Worm (Caenorhabditis elegans) whole organism, young adult: Measurements from ENCODE around the gene txt-13.

Source experiments
- C06A6.2 ChIP-seq: fragments of 200-800 bp; sonication (Bioruptor generic); conservative IDR thresholded peaks from 2 replicates; pipeline ENCODE4 v1.3.6; 2022; ENCODE audit warnings: missing genetic modification characterization, missing compliant biosample characterization
- F22D6.2 ChIP-seq: sonication (generic microtip); optimal IDR thresholded peaks from 2 replicates; lab custom pipeline; 2016; ENCODE audit warnings: mild to moderate bottlenecking, missing genetic modification characterization, missing compliant biosample characterization
- F33H1.4 ChIP-seq: fragments of 200-800 bp; sonication (Bioruptor generic); IDR thresholded peaks from 2 replicates; pipeline ENCODE4 v1.3.6; 2022; ENCODE audit warnings: missing genetic modification reagents, missing genetic modification characterization, missing compliant biosample characterization
- F39B2.1 ChIP-seq: fragments of 200-800 bp; sonication (Bioruptor generic); IDR thresholded peaks from 2 replicates; pipeline ENCODE4 v1.3.6; 2022; ENCODE audit warnings: missing genetic modification reagents, missing genetic modification characterization, missing compliant biosample characterization
- F52B5.7 ChIP-seq: sonication (generic microtip); optimal IDR thresholded peaks from 2 replicates; lab custom pipeline; 2016; ENCODE audit warnings: mild to moderate bottlenecking, missing genetic modification characterization, missing compliant biosample characterization
- F55B11.4 ChIP-seq: sonication (generic microtip); optimal IDR thresholded peaks from 2 replicates; lab custom pipeline; 2016; ENCODE audit warnings: missing compliant biosample characterization, missing genetic modification characterization, borderline replicate concordance; ENCODE audit not compliant: insufficient read depth
- ZK185.1 ChIP-seq: sonication (generic microtip); optimal IDR thresholded peaks from 2 replicates; lab custom pipeline; 2016; ENCODE audit warnings: mild to moderate bottlenecking, missing genetic modification characterization, missing compliant biosample characterization; ENCODE audit not compliant: poor library complexity, severe bottlenecking
- akir-1 ChIP-seq: fragments of 200-800 bp; sonication (Bioruptor generic); optimal IDR thresholded peaks from 2 replicates; lab custom pipeline; 2018; ENCODE audit warnings: mild to moderate bottlenecking, missing genetic modification characterization, moderate library complexity, missing compliant biosample characterization
- ama-1 ChIP-seq, 3 experiments: fragments of 150-350 bp in 1 of 3; sonication (generic microtip) in 2 of 3; optimal IDR thresholded peaks; 2 replicates each; lab custom pipeline; 2014 to 2018; ENCODE audit warnings: missing biosample characterization in 2 of 3, missing genetic modification characterization in 2 of 3, missing genetic modification reagents in 2 of 3
- atf-7 ChIP-seq: sonication (generic microtip); optimal IDR thresholded peaks from 2 replicates; lab custom pipeline; 2017; ENCODE audit warnings: mild to moderate bottlenecking, missing genetic modification characterization, missing compliant biosample characterization
- attf-3 ChIP-seq: fragments of 200-800 bp; sonication (Bioruptor generic); conservative IDR thresholded peaks from 2 replicates; pipeline ENCODE4 v1.3.6; 2022; ENCODE audit warnings: missing genetic modification reagents, missing genetic modification characterization, missing compliant biosample characterization
- cebp-1 ChIP-seq, 2 experiments: fragments of 200-800 bp in 1 of 2; sonication (Bioruptor generic) in 1 of 2; sonication (generic microtip) in 1 of 2; IDR thresholded peaks in 1 of 2; optimal IDR thresholded peaks in 1 of 2; 2 replicates each; pipeline versions ENCODE4 v1.3.6 to Lab custom; 2017 to 2022; ENCODE audit warnings: missing compliant biosample characterization in 2 of 2, missing genetic modification characterization in 2 of 2, mild to moderate bottlenecking in 1 of 2, missing genetic modification reagents in 1 of 2, moderate library complexity in 1 of 2
- ceh-91 ChIP-seq: fragments of 200-800 bp; sonication (Bioruptor generic); IDR thresholded peaks from 2 replicates; pipeline ENCODE4 v1.3.6; 2022; ENCODE audit warnings: missing genetic modification reagents, missing genetic modification characterization, missing compliant biosample characterization
- dox-1 ChIP-seq: fragments of 200-800 bp; sonication (Bioruptor generic); IDR thresholded peaks from 2 replicates; pipeline ENCODE4 v1.3.6; 2022; ENCODE audit warnings: missing genetic modification reagents, missing genetic modification characterization, missing compliant biosample characterization
- dpff-1 ChIP-seq: sonication (generic microtip); optimal IDR thresholded peaks from 2 replicates; lab custom pipeline; 2017; ENCODE audit warnings: mild to moderate bottlenecking, missing genetic modification characterization, missing compliant biosample characterization
- dpl-1 ChIP-seq: fragments of 150-350 bp; optimal IDR thresholded peaks from 2 replicates; lab custom pipeline; 2014; ENCODE audit warnings: missing biosample characterization, missing genetic modification reagents, missing genetic modification characterization
- efl-1 ChIP-seq: fragments of 150-350 bp; optimal IDR thresholded peaks from 2 replicates; lab custom pipeline; 2014; ENCODE audit warnings: missing biosample characterization, missing genetic modification reagents, missing genetic modification characterization
- ets-4 ChIP-seq: fragments of 200-800 bp; sonication (Bioruptor generic); optimal IDR thresholded peaks from 2 replicates; lab custom pipeline; 2018; ENCODE audit warnings: mild to moderate bottlenecking, missing genetic modification characterization, missing compliant biosample characterization
- hlh-26 ChIP-seq: fragments of 200-800 bp; sonication (Bioruptor generic); conservative IDR thresholded peaks from 2 replicates; pipeline ENCODE4 v1.3.6; 2022; ENCODE audit warnings: missing genetic modification reagents, missing genetic modification characterization, missing compliant biosample characterization
- hmg-1.2 ChIP-seq: fragments of 200-800 bp; sonication (Bioruptor generic); IDR thresholded peaks from 2 replicates; pipeline ENCODE4 v1.3.6; 2022; ENCODE audit warnings: missing genetic modification reagents, missing genetic modification characterization, missing compliant biosample characterization
- hrde-1 ChIP-seq: sonication (generic microtip); optimal IDR thresholded peaks from 2 replicates; lab custom pipeline; 2016; ENCODE audit warnings: missing genetic modification characterization, mild to moderate bottlenecking, missing compliant biosample characterization, moderate library complexity, missing genotype, missing genetic modification reagents, borderline replicate concordance
- lag-1 ChIP-seq: fragments of 200-800 bp; sonication (Bioruptor generic); IDR thresholded peaks from 2 replicates; pipeline ENCODE4 v1.3.6; 2022; ENCODE audit warnings: missing genetic modification reagents, missing genetic modification characterization, missing compliant biosample characterization
- lin-40 ChIP-seq: sonication (generic microtip); optimal IDR thresholded peaks from 2 replicates; lab custom pipeline; 2016; ENCODE audit warnings: missing genetic modification characterization, mild to moderate bottlenecking, missing compliant biosample characterization, missing genotype, missing genetic modification reagents
- madf-10 ChIP-seq: sonication (generic microtip); optimal IDR thresholded peaks from 2 replicates; lab custom pipeline; 2016; ENCODE audit warnings: mild to moderate bottlenecking, missing genetic modification characterization, missing compliant biosample characterization
- nfya-2 ChIP-seq: fragments of 200-800 bp; sonication (Bioruptor generic); IDR thresholded peaks from 2 replicates; pipeline ENCODE4 v1.3.6; 2022; ENCODE audit warnings: missing genetic modification reagents, missing genetic modification characterization, missing compliant biosample characterization
- nfyb-1 ChIP-seq: fragments of 200-800 bp; sonication (Bioruptor generic); IDR thresholded peaks from 2 replicates; pipeline ENCODE4 v1.3.6; 2022; ENCODE audit warnings: missing genetic modification reagents, missing genetic modification characterization, missing compliant biosample characterization
- nhr-80 ChIP-seq: sonication (generic microtip); optimal IDR thresholded peaks from 2 replicates; lab custom pipeline; 2016; ENCODE audit warnings: missing genetic modification characterization, missing compliant biosample characterization
- nhr-90 ChIP-seq: sonication (generic microtip); optimal IDR thresholded peaks from 2 replicates; lab custom pipeline; 2016; ENCODE audit warnings: missing genotype, mild to moderate bottlenecking, missing genetic modification characterization, missing compliant biosample characterization
- rcor-1 ChIP-seq: fragments of 200-800 bp; sonication (Bioruptor generic); IDR thresholded peaks from 2 replicates; pipeline ENCODE4 v1.3.6; 2022; ENCODE audit warnings: missing genetic modification reagents, missing genetic modification characterization, missing compliant biosample characterization
- rpc-1 ChIP-seq, 2 experiments: fragments of 150-350 bp in 1 of 2; sonication (generic microtip) in 1 of 2; optimal IDR thresholded peaks; 2 replicates each; lab custom pipeline; 2014 to 2018; ENCODE audit warnings: missing biosample characterization in 1 of 2, missing genetic modification characterization in 1 of 2, missing genetic modification reagents in 1 of 2, missing genotype in 1 of 2
- sdz-38 ChIP-seq: sonication (generic microtip); optimal IDR thresholded peaks from 2 replicates; lab custom pipeline; 2016; ENCODE audit warnings: missing genotype, missing genetic modification characterization, missing compliant biosample characterization
- snpc-3.4 ChIP-seq: sonication (generic microtip); optimal IDR thresholded peaks from 2 replicates; lab custom pipeline; 2017; ENCODE audit warnings: missing genetic modification characterization, mild to moderate bottlenecking, missing compliant biosample characterization, antibody characterized with exemption, moderate library complexity, missing genotype, missing genetic modification reagents
- snpc-4 ChIP-seq, 5 experiments: fragments of 150-350 bp in 1 of 5; sonication (generic microtip) in 4 of 5; optimal IDR thresholded peaks; 2 replicates each; lab custom pipeline; 2014 to 2018; ENCODE audit warnings: missing genetic modification characterization in 5 of 5, missing biosample characterization in 3 of 5, antibody characterized with exemption in 2 of 5, mild to moderate bottlenecking in 2 of 5, missing compliant biosample characterization in 2 of 5, missing genotype in 2 of 5, moderate library complexity in 2 of 5, missing genetic modification reagents in 1 of 5
- tbp1 ChIP-seq: fragments of 200-800 bp; sonication (Bioruptor generic); optimal IDR thresholded peaks from 2 replicates; lab custom pipeline; 2018; ENCODE audit warnings: mild to moderate bottlenecking, missing genetic modification characterization, missing compliant biosample characterization
- tlf-1 ChIP-seq: fragments of 200-800 bp; sonication (Bioruptor generic); optimal IDR thresholded peaks from 2 replicates; lab custom pipeline; 2018; ENCODE audit warnings: mild to moderate bottlenecking, missing genetic modification characterization, missing compliant biosample characterization
- zfh-2 ChIP-seq: fragments of 200-800 bp; sonication (Bioruptor generic); conservative IDR thresholded peaks from 2 replicates; pipeline ENCODE4 v1.3.6; 2022; ENCODE audit warnings: missing genetic modification reagents, missing genetic modification characterization, missing compliant biosample characterization
- zim-3 ChIP-seq: sonication (generic microtip); optimal IDR thresholded peaks from 2 replicates; lab custom pipeline; 2017; ENCODE audit warnings: mild to moderate bottlenecking, missing genetic modification characterization, moderate library complexity, missing compliant biosample characterization
- ztf-25 ChIP-seq: fragments of 200-800 bp; sonication (Bioruptor generic); IDR thresholded peaks from 2 replicates; pipeline ENCODE4 v1.3.6; 2022; ENCODE audit warnings: missing genetic modification reagents, missing genetic modification characterization, missing compliant biosample characterization
- ztf-6 ChIP-seq: fragments of 200-800 bp; sonication (Bioruptor generic); IDR thresholded peaks from 2 replicates; pipeline ENCODE4 v1.3.6; 2022; ENCODE audit warnings: missing genetic modification reagents, missing genetic modification characterization, missing compliant biosample characterization

Gene txt-13

ce11 chrII:10547803-10548693 lies 22.4 kb upstream of the txt-13 start (continued):
- TF ChIP-seq ztf-25 (0 out of 2 replicates have a peak, but pooled peaks have one; percentile 49), ets-4 (peak; percentile 59), cebp-1 (GFP tag; IDR thresholded peaks at IDR 0.05; lab: Robert Waterston, UW) (no peak), cebp-1 (tag; optimal IDR thresholded peaks at IDR 0.05; lab: Kevin White, UChicago) (peak; percentile 6), hrde-1 (tag; lab: Kevin White, UChicago) (no peak), dpl-1 (GFP tag; lab: Kevin White, UChicago) (no peak), zim-3 (tag; lab: Kevin White, UChicago) (peak; percentile 15), snpc-3.4 (tag; lab: Kevin White, UChicago) (peak; percentile 11)

ce11 chrII:10548778-10549671 lies 21.4 kb upstream of the txt-13 start:
- TF ChIP-seq attf-3 (GFP tag; lab: Robert Waterston, UW) (0 out of 2 replicates have a peak, but pooled peaks have one; percentile 30), F39B2.1 (GFP tag; lab: Robert Waterston, UW) (0 out of 2 replicates have a peak, but pooled peaks have one; percentile 33), F55B11.4 (tag; lab: Kevin White, UChicago) (no peak), tlf-1 (GFP tag; lab: Kevin White, UChicago) (peak; percentile 45), atf-7 (tag; lab: Kevin White, UChicago) (peak; percentile 91), C06A6.2 (GFP tag; lab: Robert Waterston, UW) (peak; percentile 54; the same call in 1 of the 2 replicates), rpc-1 (optimal IDR thresholded peaks at IDR 0.05; lab: Kevin White, UChicago) (peak; percentile 2), rpc-1 (tag; optimal IDR thresholded peaks at IDR 0.05; lab: Kevin White, UChicago) (no peak), nhr-90 (peak; percentile 9), hrde-1 (tag; lab: Kevin White, UChicago) (no peak), ZK185.1 (peak; percentile 77), ztf-6 (GFP tag; lab: Robert Waterston, UW) (peak; percentile 69; the same call in 1 of the 2 replicates), lag-1 (GFP tag; lab: Robert Waterston, UW) (no peak), F52B5.7 (tag; lab: Kevin White, UChicago) (peak; percentile 51), madf-10 (peak; percentile 67), zfh-2 (GFP tag; lab: Robert Waterston, UW) (peak; percentile 98), akir-1 (no peak), ceh-91 (GFP tag; lab: Robert Waterston, UW) (no peak), F33H1.4 (GFP tag; lab: Robert Waterston, UW) (0 out of 2 replicates have a peak, but pooled peaks have one; percentile 24), sdz-38 (tag; lab: Kevin White, UChicago) (no peak), lin-40 (tag; lab: Kevin White, UChicago) (peak; percentile 72), ama-1 (optimal IDR thresholded peaks at IDR 0.05; lab: Kevin White, UChicago) (peak; percentile 91), ama-1 (GFP tag; optimal IDR thresholded peaks at IDR 0.05; lab: Kevin White, UChicago) (no peak), F22D6.2 (tag; lab: Kevin White, UChicago) (no peak), tbp1 (GFP tag; lab: Kevin White, UChicago) (peak; percentile 30), nhr-80 (tag; lab: Kevin White, UChicago) (peak; percentile 33), rcor-1 (peak; percentile 65; the same call in 1 of the 2 replicates), dpff-1 (no peak), hlh-26 (GFP tag; lab: Robert Waterston, UW) (no peak), nfyb-1 (GFP tag; lab: Robert Waterston, UW) (peak; percentile 55; the same call in 1 of the 2 replicates), dox-1 (GFP tag; lab: Robert Waterston, UW) (peak; percentile 67), snpc-4 (GFP tag; optimal IDR thresholded peaks at IDR 0.05; lab: Kevin White, UChicago) (no peak), snpc-4 (tag; optimal IDR thresholded peaks at IDR 0.05; lab: Kevin White, UChicago) (peak; percentile 19 to 43 (median 23)), efl-1 (GFP tag; lab: Kevin White, UChicago) (no peak), nfya-2 (GFP tag; lab: Robert Waterston, UW) (no peak), hmg-1.2 (GFP tag; lab: Robert Waterston, UW) (peak; percentile 65)
